Fruit fly (Drosophila melanogaster) Kc167 (cell line): ENCODE results near the gene Hn.

Experiments used
- Myc ChIP-seq: fragments of >200 bp; optimal IDR thresholded peaks from 2 replicates; lab custom pipeline; 2017; ENCODE audit warnings: missing external identifiers
- Sin3A ChIP-seq: fragments of >200 bp; optimal IDR thresholded peaks from 2 replicates; lab custom pipeline; 2018; ENCODE audit warnings: missing external identifiers
- h ChIP-seq: fragments of >200 bp; optimal IDR thresholded peaks from 3 replicates; lab custom pipeline; 2018; ENCODE audit warnings: missing external identifiers
- insv ChIP-seq: fragments of >200 bp; optimal IDR thresholded peaks from 3 replicates; lab custom pipeline; 2018; ENCODE audit warnings: missing external identifiers
- psq ChIP-seq: fragments of >200 bp; optimal IDR thresholded peaks from 2 replicates; lab custom pipeline; 2017; ENCODE audit warnings: missing external identifiers
- ttk ChIP-seq: sonication (Bioruptor generic); optimal IDR thresholded peaks from 2 replicates; lab custom pipeline; 2017; ENCODE audit warnings: missing external identifiers

The Hn gene

DNA sequence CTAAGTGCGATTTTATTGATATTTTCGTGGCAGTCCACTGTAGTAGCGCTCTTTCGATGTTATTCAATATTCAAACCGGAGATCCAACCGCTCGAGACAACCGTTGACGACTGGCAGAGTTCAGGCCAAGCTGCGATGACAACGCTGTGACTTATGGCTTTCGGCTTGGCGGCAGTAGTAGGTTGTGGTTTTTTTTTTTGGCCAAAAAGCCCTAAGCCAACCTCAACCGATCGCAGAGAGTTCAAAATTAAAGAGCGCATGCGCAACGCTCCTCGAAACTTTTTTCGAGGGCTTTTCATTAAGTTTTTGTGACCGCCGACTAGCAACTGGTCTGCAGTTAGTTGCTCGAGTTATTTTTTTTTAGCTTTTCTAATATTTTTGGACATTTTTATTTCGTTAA lies 17.3 kb upstream of the Hn start, which contains the start of gene Snmp2:
Snmp2 (minus strand) TSS at position 101 of the 400 bp plus-strand sequence.
- TF ChIP-seq insv (lab: Kevin White, UChicago) (no peak), psq (lab: Kevin White, UChicago) (no peak), ttk (no peak), Myc (lab: Kevin White, UChicago) (no peak), h (lab: Kevin White, UChicago) (no peak), Sin3A (lab: Kevin White, UChicago) (no peak)

DNA sequence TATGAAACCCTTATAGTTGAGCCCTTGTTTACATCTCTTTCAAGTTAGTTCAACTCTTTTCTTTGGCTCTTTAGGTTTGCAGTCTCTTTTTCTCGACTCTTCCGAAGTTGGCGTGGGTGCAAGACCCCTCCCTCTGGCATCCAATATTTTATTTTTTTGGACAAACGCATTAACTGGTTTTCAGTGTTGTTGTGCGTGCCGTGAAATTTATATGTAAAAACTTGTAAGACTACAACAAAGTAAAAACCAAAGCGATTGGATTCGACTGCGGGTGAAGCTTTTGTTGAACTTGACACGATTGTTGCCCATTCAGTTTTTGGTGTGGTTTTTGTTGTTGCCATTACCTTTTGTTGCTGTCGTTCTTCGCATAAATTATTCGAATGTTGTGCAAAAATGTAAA lies 16.5 kb upstream of the Hn start:
- TF ChIP-seq psq (lab: Kevin White, UChicago) = no peak
- TF ChIP-seq Myc (lab: Kevin White, UChicago) = no peak
- no peak for TF ChIP-seq h (lab: Kevin White, UChicago)
- TF ChIP-seq Sin3A (lab: Kevin White, UChicago) = no peak
- TF ChIP-seq insv (lab: Kevin White, UChicago) = no peak
- TF ChIP-seq ttk = no peak

DNA sequence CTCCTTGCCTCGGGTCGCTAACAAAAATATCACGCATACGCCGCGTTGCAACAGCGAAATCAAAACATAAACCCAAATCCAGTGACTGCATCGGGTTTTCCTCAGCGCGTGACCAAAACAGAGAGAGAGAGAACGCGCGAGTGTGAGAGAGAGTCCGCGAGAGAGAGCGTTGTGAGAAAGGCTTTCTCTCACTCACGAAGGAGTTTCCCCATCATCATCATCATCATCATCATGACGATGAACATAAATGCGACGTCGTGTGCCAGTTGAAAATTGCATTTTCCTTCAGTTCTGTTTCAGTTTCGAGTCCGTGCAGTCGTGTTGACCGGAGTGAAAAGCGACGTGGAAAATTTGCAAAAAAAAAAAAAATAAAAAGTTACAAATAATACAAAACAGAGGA lies 13.2 kb upstream of the Hn start, which contains the start of gene CG13685:
CG13685 (plus strand) TSS at position 301 of the 400 bp plus-strand sequence.
- no peak for TF ChIP-seq Sin3A (lab: Kevin White, UChicago)

DNA sequence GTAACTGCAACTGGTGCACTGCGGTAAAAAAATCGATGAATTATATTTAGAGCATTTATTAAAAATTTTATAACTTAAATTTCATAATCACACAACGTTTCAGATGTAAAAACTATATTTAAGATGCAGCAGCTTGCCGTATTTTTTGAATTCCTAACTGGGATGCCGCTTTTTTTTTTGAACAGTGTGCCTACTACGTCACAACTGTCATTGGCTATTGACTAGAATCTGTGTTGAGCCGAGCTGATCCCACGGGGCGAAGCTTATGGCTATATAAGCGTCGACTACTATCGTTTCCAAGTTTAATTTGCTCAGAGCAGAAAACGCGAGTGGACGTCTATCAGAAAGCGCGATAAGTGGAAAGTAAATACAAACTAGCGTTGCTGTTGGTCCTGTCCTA lies 6.1 kb upstream of the Hn start, which contains the start of gene CG7409:
CG7409 (plus strand) TSS at position 301 of the 400 bp plus-strand sequence.
- TF ChIP-seq Sin3A (lab: Kevin White, UChicago) = no peak
- TF ChIP-seq psq (lab: Kevin White, UChicago) = no peak
- TF ChIP-seq insv (lab: Kevin White, UChicago) = no peak
- no peak for TF ChIP-seq Myc (lab: Kevin White, UChicago)
- TF ChIP-seq h (lab: Kevin White, UChicago) = no peak
- no peak for TF ChIP-seq ttk

DNA sequence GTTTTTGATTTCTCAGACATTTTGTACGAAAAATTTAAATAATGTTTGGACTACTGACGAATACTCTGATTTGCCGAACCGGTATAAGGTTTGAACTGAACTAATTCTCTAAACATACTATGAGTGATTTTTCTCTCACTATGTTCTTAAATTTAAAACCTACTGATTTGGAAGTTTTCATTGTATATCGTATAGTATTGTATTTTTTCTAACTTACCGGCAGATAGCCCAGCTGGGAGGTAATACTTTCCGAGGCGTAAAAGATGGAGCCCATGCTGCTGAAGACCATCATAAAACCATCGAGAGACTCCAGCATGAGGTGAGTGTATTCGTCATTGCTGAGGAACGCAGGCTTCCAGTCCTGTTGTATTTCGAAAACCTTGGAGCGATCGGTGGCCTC lies 8.0 kb downstream of the Hn start, which contains the start of gene CG32371:
CG32371 (minus strand) TSS at position 101 of the 400 bp plus-strand sequence.
- no peak for TF ChIP-seq Sin3A (lab: Kevin White, UChicago)
- TF ChIP-seq ttk = no peak
- no peak for TF ChIP-seq Myc (lab: Kevin White, UChicago)
- no peak for TF ChIP-seq insv (lab: Kevin White, UChicago)
- TF ChIP-seq h (lab: Kevin White, UChicago) = no peak
- no peak for TF ChIP-seq psq (lab: Kevin White, UChicago)

DNA sequence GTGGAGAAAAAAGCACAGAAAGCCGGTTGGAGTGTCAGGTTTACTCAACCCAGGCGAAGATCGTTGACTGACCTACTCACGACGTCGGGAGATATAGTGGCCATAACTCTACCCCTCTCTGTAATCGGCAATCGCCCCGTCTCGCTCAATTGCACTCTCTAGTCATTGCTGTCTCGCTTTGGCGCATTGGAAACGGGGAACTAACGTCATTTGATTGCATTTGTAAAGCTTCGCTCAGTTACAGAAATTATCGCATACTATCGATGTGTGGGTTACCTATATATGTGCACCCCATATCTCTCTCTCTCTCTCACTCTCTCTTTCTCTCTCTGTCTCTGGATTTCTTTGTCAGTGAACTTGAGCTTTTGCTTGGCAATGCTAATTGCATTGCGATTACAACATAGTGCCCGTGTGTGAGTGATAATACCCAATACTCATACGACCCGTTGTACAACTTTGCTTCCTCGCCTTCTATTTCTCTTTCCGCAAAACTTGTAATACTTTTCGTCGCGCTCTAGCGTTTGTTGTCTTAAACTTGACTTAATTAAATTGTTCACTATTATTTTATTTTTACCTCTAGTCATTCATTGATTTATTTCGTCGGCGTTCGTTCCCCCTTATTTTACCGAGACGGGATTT lies 12.0 kb downstream of the Hn start:
- no peak for TF ChIP-seq Myc (lab: Kevin White, UChicago)
- TF ChIP-seq insv (lab: Kevin White, UChicago) = no peak
- TF ChIP-seq ttk = no peak
- TF ChIP-seq h (lab: Kevin White, UChicago) = no peak
- TF ChIP-seq psq (lab: Kevin White, UChicago) = no peak
- TF ChIP-seq Sin3A (lab: Kevin White, UChicago) = no peak

DNA sequence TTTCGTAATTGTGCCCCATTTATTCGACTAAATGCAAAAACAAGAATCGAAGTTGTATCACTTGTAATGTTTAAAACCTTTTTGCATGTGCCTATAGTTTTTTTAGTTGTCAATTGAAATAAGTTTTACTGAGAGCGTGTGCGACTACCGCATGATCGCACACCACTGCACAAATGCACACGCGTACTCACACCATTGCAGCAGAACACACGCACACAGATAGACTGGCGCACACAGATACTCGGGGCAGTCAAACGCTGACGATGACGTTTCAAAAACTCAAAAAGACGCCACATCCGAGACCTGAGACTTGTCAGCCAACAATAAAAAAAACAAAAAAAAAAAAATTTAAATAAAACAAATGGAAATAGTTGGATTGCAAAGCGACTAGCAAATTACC lies 13.3 kb downstream of the Hn start:
- no peak for TF ChIP-seq psq (lab: Kevin White, UChicago)
- TF ChIP-seq Myc (lab: Kevin White, UChicago) = no peak
- no peak for TF ChIP-seq ttk
- TF ChIP-seq h (lab: Kevin White, UChicago) = no peak
- no peak for TF ChIP-seq insv (lab: Kevin White, UChicago)
- no peak for TF ChIP-seq Sin3A (lab: Kevin White, UChicago)

DNA sequence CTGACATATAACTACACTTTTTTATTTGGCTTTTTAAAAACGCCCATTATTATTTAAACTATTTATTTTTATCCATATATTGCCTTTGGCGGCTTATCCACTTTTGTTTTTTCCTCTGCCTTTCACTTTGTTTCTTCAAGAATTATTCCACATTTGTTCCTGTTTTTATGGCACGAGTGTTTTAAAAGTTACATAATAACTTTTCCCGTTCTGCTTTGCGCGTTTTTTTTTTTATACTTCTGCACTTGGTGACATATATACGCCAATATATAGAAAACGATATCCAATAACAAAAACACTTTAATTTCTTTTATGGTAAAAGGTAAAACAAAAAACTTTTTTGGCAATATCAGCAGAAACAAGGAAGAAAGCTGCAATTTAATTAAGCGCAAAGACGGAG lies 14.4 kb downstream of the Hn start:
- no peak for TF ChIP-seq Myc (lab: Kevin White, UChicago)
- TF ChIP-seq Sin3A (lab: Kevin White, UChicago) = no peak
- no peak for TF ChIP-seq insv (lab: Kevin White, UChicago)
- TF ChIP-seq ttk = no peak
- TF ChIP-seq psq (lab: Kevin White, UChicago) = no peak
- TF ChIP-seq h (lab: Kevin White, UChicago) = no peak

DNA sequence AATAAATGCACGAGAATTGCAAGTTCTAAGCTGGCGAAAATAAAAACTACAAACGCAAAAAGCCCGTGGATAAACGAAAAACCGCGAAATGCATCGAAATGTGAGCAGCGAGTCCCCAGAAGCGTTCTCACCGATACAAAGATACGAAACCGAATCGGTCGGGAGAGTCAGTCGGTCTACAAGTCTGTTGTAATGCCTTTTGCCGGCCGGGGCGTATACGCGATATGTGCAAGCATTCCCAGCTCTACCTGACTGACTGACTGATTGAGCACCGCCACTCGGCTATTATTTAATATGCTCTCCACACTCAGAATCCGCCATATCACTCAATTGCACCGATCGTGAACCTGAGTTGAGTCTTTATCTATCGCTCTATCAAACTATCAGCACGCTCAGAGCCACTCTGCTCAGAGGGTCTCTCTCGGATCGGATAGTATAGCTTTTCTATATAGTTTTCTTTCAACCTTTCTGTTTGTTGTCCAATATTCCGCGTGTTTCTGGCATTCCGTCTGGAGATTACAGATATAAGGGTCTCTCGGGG lies 15.2 kb downstream of the Hn start, which contains the start of gene Clk:
Clk (minus strand) TSS at position 239 of the 541 bp plus-strand sequence.
- TF ChIP-seq ttk (no peak), psq (lab: Kevin White, UChicago) (no peak), Myc (lab: Kevin White, UChicago) (no peak), h (lab: Kevin White, UChicago) (no peak), Sin3A (lab: Kevin White, UChicago) (no peak), insv (lab: Kevin White, UChicago) (no peak)

DNA sequence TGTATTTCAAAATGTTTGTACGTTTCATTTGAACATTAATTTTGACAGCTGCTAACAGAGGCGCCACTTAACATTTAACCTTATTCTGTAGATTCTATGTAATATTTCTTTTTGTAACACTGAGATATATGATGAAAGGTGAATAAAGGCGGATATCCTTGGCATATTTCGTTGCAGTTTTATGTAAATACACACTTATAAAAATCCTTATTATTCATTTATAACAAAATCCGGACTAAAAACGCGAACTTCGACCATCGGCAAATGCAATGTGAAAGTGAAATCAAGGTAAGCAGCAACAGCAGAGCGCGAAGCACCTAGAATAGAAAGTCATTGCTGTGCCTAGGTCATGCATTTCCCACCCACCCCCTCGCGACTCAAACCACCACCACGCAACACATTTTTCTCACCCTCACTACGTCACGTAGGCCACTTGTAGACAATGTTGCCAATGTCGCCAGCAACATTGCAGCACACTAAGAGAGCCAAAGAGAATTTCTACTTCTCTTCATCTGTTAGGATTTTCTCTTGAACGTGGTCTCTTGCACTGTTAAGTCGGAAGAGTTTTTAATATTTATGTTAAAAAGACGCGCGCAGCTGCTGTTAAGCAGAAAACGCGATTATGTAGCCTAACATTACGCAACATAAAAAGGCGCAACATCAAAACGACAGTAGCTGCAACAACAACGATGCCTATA lies 21.2 kb downstream of the Hn start:
- TF ChIP-seq insv (lab: Kevin White, UChicago) = no peak
- no peak for TF ChIP-seq psq (lab: Kevin White, UChicago)
- no peak for TF ChIP-seq h (lab: Kevin White, UChicago)
- TF ChIP-seq ttk = no peak
- TF ChIP-seq Sin3A (lab: Kevin White, UChicago) = no peak
- no peak for TF ChIP-seq Myc (lab: Kevin White, UChicago)

DNA sequence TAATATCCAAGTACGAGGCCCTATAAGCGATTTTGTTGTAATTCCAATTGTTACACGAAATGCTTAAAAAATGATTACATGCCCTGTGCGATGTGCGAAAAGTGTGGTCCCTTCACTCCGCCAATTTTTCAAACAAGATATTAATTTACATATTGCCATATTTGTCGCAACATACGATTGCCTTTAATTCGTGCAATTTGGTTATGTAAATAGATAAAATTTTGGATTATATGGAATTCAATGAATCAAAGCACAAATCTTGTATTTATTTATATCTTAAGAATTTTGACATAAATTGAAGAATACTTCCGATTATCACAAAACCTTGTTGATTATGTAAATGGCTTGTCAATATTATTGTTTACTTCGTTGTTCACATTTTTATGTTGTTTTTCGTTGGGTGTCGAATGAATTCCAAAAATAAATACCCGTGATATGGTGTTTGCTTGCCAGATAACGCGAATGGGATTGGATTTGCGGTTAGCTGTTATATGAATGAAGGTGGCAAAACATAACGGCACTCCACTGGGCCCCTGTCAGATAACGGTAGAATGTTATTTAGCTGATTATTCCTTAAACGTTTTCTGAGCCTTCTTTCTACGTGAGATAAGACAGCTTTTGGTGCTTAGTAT lies 21.9 kb downstream of the Hn start:
- no peak for TF ChIP-seq insv (lab: Kevin White, UChicago)
- TF ChIP-seq Myc (lab: Kevin White, UChicago) = no peak
- no peak for TF ChIP-seq ttk
- TF ChIP-seq Sin3A (lab: Kevin White, UChicago) = no peak
- no peak for TF ChIP-seq h (lab: Kevin White, UChicago)
- no peak for TF ChIP-seq psq (lab: Kevin White, UChicago)
